Fruit fly (Drosophila melanogaster) whole organism, embryonic: ENCODE data around the gene Takl2.
A peak's percentile ranks its signal among the peaks of the same experiment; 100 is the strongest.

Experiments
- BtbVII ChIP-seq: fragments of 200-800 bp; sonication (Bioruptor generic); optimal IDR thresholded peaks from 3 replicates; lab custom pipeline; 2017; ENCODE audit warnings: missing biosample characterization, mild to moderate bottlenecking, missing genetic modification characterization
- CG10267 ChIP-seq: fragments of 200-800 bp; sonication (Bioruptor generic); optimal IDR thresholded peaks from 2 replicates; lab custom pipeline; 2018; ENCODE audit warnings: missing biosample characterization, mild to moderate bottlenecking, missing genetic modification characterization, moderate library complexity
- CG10431 ChIP-seq: fragments of 200-800 bp; sonication (Bioruptor generic); optimal IDR thresholded peaks from 3 replicates; lab custom pipeline; 2018; ENCODE audit warnings: missing biosample characterization, mild to moderate bottlenecking, missing genetic modification characterization
- CG12219 ChIP-seq: fragments of 200-800 bp; sonication (Bioruptor generic); optimal IDR thresholded peaks from 3 replicates; lab custom pipeline; 2018; ENCODE audit warnings: missing biosample characterization, mild to moderate bottlenecking, missing genetic modification characterization
- CG12769 ChIP-seq: fragments of 200-800 bp; sonication (Bioruptor generic); optimal IDR thresholded peaks from 2 replicates; lab custom pipeline; 2019; ENCODE audit warnings: missing biosample characterization, mild to moderate bottlenecking, missing genetic modification characterization, moderate library complexity
- CG13287 ChIP-seq: fragments of 200-800 bp; sonication (Bioruptor generic); IDR thresholded peaks from 2 replicates; pipeline ENCODE4 v1.3.6; 2022; ENCODE audit warnings: missing biosample characterization, missing genetic modification characterization; ENCODE audit not compliant: partially characterized antibody
- CG14710 ChIP-seq: fragments of 200-800 bp; sonication (Bioruptor generic); optimal IDR thresholded peaks from 3 replicates; lab custom pipeline; 2019; ENCODE audit warnings: missing biosample characterization, mild to moderate bottlenecking, missing genetic modification characterization, moderate library complexity
- CG14965 ChIP-seq: fragments of 200-800 bp; sonication (Bioruptor generic); optimal IDR thresholded peaks from 2 replicates; lab custom pipeline; 2016; ENCODE audit warnings: missing biosample characterization, missing genetic modification characterization, borderline replicate concordance
- CG15514 ChIP-seq: fragments of 200-800 bp; sonication (Bioruptor generic); optimal IDR thresholded peaks from 3 replicates; lab custom pipeline; 2017; ENCODE audit warnings: missing biosample characterization, missing genetic modification characterization, mild to moderate bottlenecking, moderate library complexity, missing genetic modification reagents
- CG16813 ChIP-seq: fragments of 200-800 bp; sonication (Bioruptor generic); IDR thresholded peaks from 3 replicates; pipeline ENCODE4 v1.3.6; 2022; ENCODE audit warnings: missing biosample characterization, missing genetic modification characterization; ENCODE audit not compliant: partially characterized antibody
- CG16863 ChIP-seq: fragments of 200-800 bp; sonication (Bioruptor generic); optimal IDR thresholded peaks from 3 replicates; lab custom pipeline; 2016; ENCODE audit warnings: missing biosample characterization, missing genetic modification characterization
- CG17328 ChIP-seq: fragments of 200-800 bp; sonication (Bioruptor generic); IDR thresholded peaks from 2 replicates; pipeline ENCODE4 v1.3.6; 2022; ENCODE audit warnings: missing biosample characterization, missing genetic modification characterization
- CG2116 ChIP-seq: fragments of 200-800 bp; sonication (Bioruptor generic); optimal IDR thresholded peaks from 3 replicates; lab custom pipeline; 2018; ENCODE audit warnings: missing biosample characterization, mild to moderate bottlenecking, missing genetic modification characterization
- CG32772 ChIP-seq: fragments of 200-800 bp; sonication (Bioruptor generic); IDR thresholded peaks from 2 replicates; pipeline ENCODE4 v1.3.6; 2022; ENCODE audit warnings: missing biosample characterization, missing genetic modification characterization
- CG34422 ChIP-seq: fragments of 200-800 bp; sonication (Bioruptor generic); IDR thresholded peaks from 3 replicates; pipeline ENCODE4 v1.3.6; 2022; ENCODE audit warnings: missing biosample characterization, missing genetic modification characterization
- CG4617 ChIP-seq: fragments of 200-800 bp; sonication (Bioruptor generic); optimal IDR thresholded peaks from 3 replicates; lab custom pipeline; 2016; ENCODE audit warnings: missing biosample characterization, missing genetic modification characterization, borderline replicate concordance
- CrebB ChIP-seq: fragments of 200-800 bp; sonication (Bioruptor generic); optimal IDR thresholded peaks from 3 replicates; lab custom pipeline; 2018; ENCODE audit warnings: missing biosample characterization, mild to moderate bottlenecking, missing genetic modification characterization
- Dll ChIP-seq: fragments of 200-800 bp; sonication (Bioruptor generic); IDR thresholded peaks from 4 replicates; pipeline ENCODE4 v1.3.6; 2022; ENCODE audit warnings: missing biosample characterization, missing genetic modification characterization; ENCODE audit not compliant: partially characterized antibody
- Dp ChIP-seq: fragments of 200-800 bp; sonication (Bioruptor generic); optimal IDR thresholded peaks from 2 replicates; lab custom pipeline; 2018; ENCODE audit warnings: missing biosample characterization, mild to moderate bottlenecking, missing genetic modification characterization, moderate library complexity
- Elba2 ChIP-seq: fragments of 200-800 bp; sonication (Bioruptor generic); optimal IDR thresholded peaks from 3 replicates; lab custom pipeline; 2016; ENCODE audit warnings: missing biosample characterization, missing genetic modification characterization
- MBD-R2 ChIP-seq: fragments of 200-800 bp; sonication (Bioruptor generic); IDR thresholded peaks from 2 replicates; pipeline ENCODE4 v1.3.6; 2022; ENCODE audit warnings: missing biosample characterization, missing genetic modification characterization
- Med ChIP-seq: fragments of 200-800 bp; sonication (Bioruptor generic); peaks from one replicate; lab custom pipeline; 2016; ENCODE audit warnings: missing biosample characterization, missing genetic modification characterization, mild to moderate bottlenecking, inconsistent platforms, moderate library complexity
- Myb ChIP-seq: fragments of 200-800 bp; sonication (Bioruptor generic); optimal IDR thresholded peaks from 2 replicates; lab custom pipeline; 2016; ENCODE audit warnings: missing biosample characterization, missing genetic modification characterization
- Scr ChIP-seq: fragments of 200-800 bp; sonication (Bioruptor generic); IDR thresholded peaks from 2 replicates; pipeline ENCODE4 v1.3.6; 2022; ENCODE audit warnings: missing biosample characterization, missing genetic modification characterization; ENCODE audit not compliant: partially characterized antibody
- Ssrp ChIP-seq: fragments of 200-800 bp; sonication (Bioruptor generic); optimal IDR thresholded peaks from 2 replicates; lab custom pipeline; 2018; ENCODE audit warnings: missing biosample characterization, mild to moderate bottlenecking, missing genetic modification characterization, moderate library complexity
- amos ChIP-seq: fragments of 200-800 bp; sonication (Bioruptor generic); IDR thresholded peaks from 2 replicates; pipeline ENCODE4 v1.3.6; 2022; ENCODE audit warnings: missing biosample characterization, missing genetic modification characterization; ENCODE audit not compliant: partially characterized antibody
- bowl ChIP-seq: fragments of 200-800 bp; sonication (Bioruptor generic); IDR thresholded peaks from 2 replicates; pipeline ENCODE4 v1.3.6; 2022; ENCODE audit warnings: missing biosample characterization, missing genetic modification characterization
- chm ChIP-seq: fragments of 200-800 bp; sonication (Bioruptor generic); IDR thresholded peaks from 2 replicates; pipeline ENCODE4 v1.3.6; 2022; ENCODE audit warnings: missing biosample characterization, missing genetic modification characterization
- chn ChIP-seq: fragments of 200-800 bp; sonication (Bioruptor generic); optimal IDR thresholded peaks from 2 replicates; lab custom pipeline; 2016; ENCODE audit warnings: missing biosample characterization, missing genetic modification characterization
- crol ChIP-seq: fragments of 200-800 bp; sonication (Bioruptor generic); IDR thresholded peaks from 2 replicates; pipeline ENCODE4 v1.3.6; 2022; ENCODE audit warnings: missing biosample characterization, missing genetic modification characterization
- gt ChIP-seq: fragments of 200-800 bp; sonication (Bioruptor generic); IDR thresholded peaks from 2 replicates; pipeline ENCODE4 v1.3.6; 2022; ENCODE audit warnings: missing biosample characterization, missing genetic modification characterization
- hkb ChIP-seq, 2 experiments: fragments of 200-800 bp in 1 of 2; fragments of >200 bp in 1 of 2; sonication (Bioruptor generic) in 1 of 2; IDR thresholded peaks in 1 of 2; optimal IDR thresholded peaks in 1 of 2; 2 replicates each; pipeline versions ENCODE4 v1.3.6 to Lab custom; 2017 to 2022; ENCODE audit warnings: missing biosample characterization in 1 of 2, missing genetic modification characterization in 1 of 2
- ind ChIP-seq: fragments of 200-800 bp; sonication (Bioruptor generic); optimal IDR thresholded peaks from 3 replicates; lab custom pipeline; 2016; ENCODE audit warnings: missing biosample characterization, missing genetic modification characterization
- kah ChIP-seq: fragments of 200-800 bp; sonication (Bioruptor generic); optimal IDR thresholded peaks from 2 replicates; lab custom pipeline; 2018; ENCODE audit warnings: missing biosample characterization, mild to moderate bottlenecking, missing genetic modification characterization
- ken ChIP-seq: fragments of 200-800 bp; sonication (Bioruptor generic); IDR thresholded peaks from 3 replicates; pipeline ENCODE4 v1.3.6; 2022; ENCODE audit warnings: missing biosample characterization, missing genetic modification characterization
- lov ChIP-seq, 2 experiments: fragments of 200-800 bp in 1 of 2; fragments of >200 bp in 1 of 2; sonication (Bioruptor generic) in 1 of 2; IDR thresholded peaks in 1 of 2; optimal IDR thresholded peaks in 1 of 2; 2 replicates in 1 of 2; 3 replicates in 1 of 2; pipeline versions ENCODE4 v1.3.6 to Lab custom; 2017 to 2022; ENCODE audit warnings: missing biosample characterization in 1 of 2, missing genetic modification characterization in 1 of 2
- nmo ChIP-seq: fragments of 200-800 bp; sonication (Bioruptor generic); optimal IDR thresholded peaks from 2 replicates; lab custom pipeline; 2018; ENCODE audit warnings: missing biosample characterization, mild to moderate bottlenecking, missing genetic modification characterization, moderate library complexity
- prd ChIP-seq, 3 experiments: fragments of >200 bp in 2 of 3; fragments of 200-800 bp in 1 of 3; sonication (Bioruptor generic) in 1 of 3; optimal IDR thresholded peaks in 2 of 3; IDR thresholded peaks in 1 of 3; 2 replicates in 2 of 3; 3 replicates in 1 of 3; pipeline versions ENCODE4 v1.3.6 to Lab custom; 2017 to 2022; ENCODE audit warnings: missing biosample characterization in 1 of 3, missing genetic modification characterization in 1 of 3
- row ChIP-seq: fragments of 200-800 bp; sonication (Bioruptor generic); IDR thresholded peaks from 3 replicates; pipeline ENCODE4 v1.3.6; 2022; ENCODE audit warnings: missing biosample characterization, missing genetic modification characterization
- sens ChIP-seq: fragments of 200-800 bp; sonication (Bioruptor generic); peaks from one replicate; lab custom pipeline; 2016; ENCODE audit warnings: missing biosample characterization, missing genetic modification characterization
- sqz ChIP-seq: fragments of 200-800 bp; sonication (Bioruptor generic); optimal IDR thresholded peaks from 3 replicates; lab custom pipeline; 2018; ENCODE audit warnings: missing biosample characterization, mild to moderate bottlenecking, missing genetic modification characterization
- unc-4 ChIP-seq: fragments of 200-800 bp; sonication (Bioruptor generic); IDR thresholded peaks from 2 replicates; pipeline ENCODE4 v1.3.6; 2022; ENCODE audit warnings: missing biosample characterization, missing genetic modification characterization; ENCODE audit not compliant: partially characterized antibody
- wek ChIP-seq: fragments of 200-800 bp; sonication (Bioruptor generic); optimal IDR thresholded peaks from 3 replicates; lab custom pipeline; 2018; ENCODE audit warnings: missing biosample characterization, mild to moderate bottlenecking, missing genetic modification characterization, moderate library complexity

The Takl2 gene

dm6 chr3R:22750039-22750438 lies 16.4 kb upstream of the Takl2 start:
- TF ChIP-seq Ssrp (tag; lab: Kevin White, UChicago) (no peak), chm (GFP tag; lab: Robert Waterston, UW) (0 out of 2 replicates have a peak, but pooled peaks have one; percentile 10), CG14965 (no peak), CG17328 (no peak), kah (GFP tag; lab: Kevin White, UChicago) (peak; percentile 98)

dm6 chr3R:22748956-22749355 lies 15.3 kb upstream of the Takl2 start, which contains the start of gene CG31139:
Gene CG31139 (minus strand): TSS chr3R:22749056.
- no peak for TF ChIP-seq sqz (GFP tag; lab: Kevin White, UChicago)
- TF ChIP-seq Med (GFP tag; lab: Kevin White, UChicago): peak; percentile 3
- no peak for TF ChIP-seq CG12769
- TF ChIP-seq, all 482 proteins: peak for 1

- peak; percentile 21 for TF ChIP-seq CrebB (tag; lab: Kevin White, UChicago)
- peak; percentile 28; the same call in 1 of the 3 replicates for TF ChIP-seq CG34422 (GFP tag; lab: Robert Waterston, UW)
- TF ChIP-seq CG15514: peak; percentile 72
- no peak for TF ChIP-seq BtbVII (GFP tag; lab: Kevin White, UChicago)
- no peak for TF ChIP-seq hkb (optimal IDR thresholded peaks at IDR 0.05; lab: Kevin White, UChicago)
- peak; percentile 40 for TF ChIP-seq hkb (GFP tag; IDR thresholded peaks at IDR 0.05; lab: Robert Waterston, UW)
- peak; percentile 40; the same call in 1 of the 2 replicates for TF ChIP-seq amos (GFP tag; lab: Robert Waterston, UW)
- no peak for TF ChIP-seq bowl (GFP tag; lab: Robert Waterston, UW)
- TF ChIP-seq Dp (GFP tag; lab: Kevin White, UChicago): peak; percentile 97
- TF ChIP-seq nmo (GFP tag; lab: Kevin White, UChicago): no peak
- peak; percentile 87 for TF ChIP-seq Myb
- peak; percentile 31; the same call in 1 of the 2 replicates for TF ChIP-seq Scr (GFP tag; lab: Robert Waterston, UW)
- TF ChIP-seq CG32772 (GFP tag; lab: Robert Waterston, UW): no peak
- no peak for TF ChIP-seq wek
- no peak for TF ChIP-seq lov (optimal IDR thresholded peaks at IDR 0.05; lab: Kevin White, UChicago)
- no peak for TF ChIP-seq lov (GFP tag; IDR thresholded peaks at IDR 0.05; lab: Robert Waterston, UW)
- peak; percentile 32 for TF ChIP-seq CG2116 (GFP tag; lab: Kevin White, UChicago)
- no peak for TF ChIP-seq chn (GFP tag; lab: Kevin White, UChicago)
- peak; percentile 97 for TF ChIP-seq MBD-R2
- no peak for TF ChIP-seq Elba2 (GFP tag; lab: Kevin White, UChicago)
- TF ChIP-seq CG10431 (GFP tag; lab: Kevin White, UChicago): peak; percentile 9
- TF ChIP-seq CG10267 (tag; lab: Kevin White, UChicago): no peak
- TF ChIP-seq CG13287 (GFP tag; lab: Robert Waterston, UW): peak; percentile 60
- TF ChIP-seq CG14710 (tag; lab: Kevin White, UChicago): peak; percentile 100
- TF ChIP-seq Dll (GFP tag; lab: Robert Waterston, UW): 0 out of 4 replicates have a peak, but pooled peaks have one; percentile 27
- TF ChIP-seq crol (GFP tag; lab: Robert Waterston, UW): no peak
- TF ChIP-seq Med (GFP tag; lab: Kevin White, UChicago): peak; percentile 73
- no peak for TF ChIP-seq CG16863
- TF ChIP-seq CG4617 (GFP tag; lab: Kevin White, UChicago): peak; percentile 28
- TF ChIP-seq row (GFP tag; lab: Robert Waterston, UW): peak; percentile 12; the same call in 1 of the 3 replicates
- peak; percentile 35; the same call in 1 of the 3 replicates for TF ChIP-seq CG16813 (GFP tag; lab: Robert Waterston, UW)
- TF ChIP-seq CG12219 (GFP tag; lab: Kevin White, UChicago): no peak
- TF ChIP-seq sens: peak; percentile 74
- TF ChIP-seq ind (GFP tag; lab: Kevin White, UChicago): no peak
- TF ChIP-seq ken: no peak
- TF ChIP-seq unc-4 (GFP tag; lab: Robert Waterston, UW): peak; percentile 47
- TF ChIP-seq gt: no peak
- no peak for TF ChIP-seq prd (optimal IDR thresholded peaks at IDR 0.05; lab: Kevin White, UChicago)
- TF ChIP-seq prd (GFP tag; IDR thresholded peaks at IDR 0.05; lab: Robert Waterston, UW): no peak
These were observed 13.9 kb upstream of the Takl2 start, which contains the start of gene CG17141 for dm6 chr3R:22747423-22748090. Gene CG17141 (minus strand): TSS chr3R:22747599.
